ENCODE assay signal across 5 fruit fly cellular contexts in genomic region chr3L:3624876-3625275, dm6.
TF ChIP-seq lines count a peak whose summit lies in the region.

No protein-coding gene starts in this region.

- no peak for TF ChIP-seq CTCF in whole organism, embryonic (GFP tag; optimal IDR thresholded peaks at IDR 0.05; lab: Kevin White, UChicago)

TF ChIP-seq in whole organism, 6 proteins besides CTCF, POLR2A, EP300 and RAD21:
- TF ChIP-seq EcR (GFP tag; optimal IDR thresholded peaks at IDR 0.05; lab: Kevin White, UChicago) (no peak), usp (GFP tag; optimal IDR thresholded peaks at IDR 0.05; lab: Kevin White, UChicago) (no peak), Dll (optimal IDR thresholded peaks at IDR 0.05; lab: Kevin White, UChicago) (peak; percentile 52), psq (optimal IDR thresholded peaks at IDR 0.05; lab: Kevin White, UChicago) (no peak)

TF ChIP-seq in whole organism, embryonic, 481 proteins besides CTCF, POLR2A, EP300 and RAD21 (continues in another document):
- TF ChIP-seq CG8765 (GFP tag; IDR thresholded peaks at IDR 0.05; lab: Robert Waterston, UW): no peak
- no peak for TF ChIP-seq CG31441 (GFP tag; IDR thresholded peaks at IDR 0.05; lab: Robert Waterston, UW)
- TF ChIP-seq chn (GFP tag; optimal IDR thresholded peaks at IDR 0.05; lab: Kevin White, UChicago): no peak
- no peak for TF ChIP-seq bowl (GFP tag; IDR thresholded peaks at IDR 0.05; lab: Robert Waterston, UW)
- no peak for TF ChIP-seq aop (GFP tag; IDR thresholded peaks at IDR 0.05; lab: Robert Waterston, UW)
- TF ChIP-seq Optix (GFP tag; IDR thresholded peaks at IDR 0.05; lab: Robert Waterston, UW): no peak
- TF ChIP-seq Vsx1 (GFP tag; optimal IDR thresholded peaks at IDR 0.05; lab: Kevin White, UChicago): no peak
- TF ChIP-seq sisA (GFP tag; IDR thresholded peaks at IDR 0.05; lab: Robert Waterston, UW): no peak
- TF ChIP-seq Tbp (GFP tag; optimal IDR thresholded peaks at IDR 0.05; lab: Kevin White, UChicago): no peak
- TF ChIP-seq ftz-f1 (GFP tag; optimal IDR thresholded peaks at IDR 0.05; lab: Kevin White, UChicago): no peak
- TF ChIP-seq CG18764 (GFP tag; optimal IDR thresholded peaks at IDR 0.05; lab: Kevin White, UChicago): no peak
- TF ChIP-seq insv (GFP tag; optimal IDR thresholded peaks at IDR 0.05; lab: Kevin White, UChicago): no peak
- no peak for TF ChIP-seq Xbp1 (GFP tag; optimal IDR thresholded peaks at IDR 0.05; lab: Kevin White, UChicago)
- TF ChIP-seq CG15479 (GFP tag; optimal IDR thresholded peaks at IDR 0.05; lab: Kevin White, UChicago): peak; percentile 56
- TF ChIP-seq stc (GFP tag; IDR thresholded peaks at IDR 0.05; lab: Robert Waterston, UW): no peak
- no peak for TF ChIP-seq zfh2 (GFP tag; optimal IDR thresholded peaks at IDR 0.05; lab: Kevin White, UChicago)
- TF ChIP-seq CG33557 (GFP tag; optimal IDR thresholded peaks at IDR 0.05; lab: Kevin White, UChicago): no peak
- no peak for TF ChIP-seq trem (tag; optimal IDR thresholded peaks at IDR 0.05; lab: Kevin White, UChicago)
- TF ChIP-seq dmrt99B (tag; optimal IDR thresholded peaks at IDR 0.05; lab: Kevin White, UChicago): no peak
- TF ChIP-seq CG6689 (GFP tag; IDR thresholded peaks at IDR 0.05; lab: Robert Waterston, UW): no peak
- TF ChIP-seq inv (GFP tag; IDR thresholded peaks at IDR 0.05; lab: Robert Waterston, UW; ENCODE audit: partially characterized antibody): no peak
- TF ChIP-seq Nf-YA (GFP tag; IDR thresholded peaks at IDR 0.05; lab: Robert Waterston, UW): no peak; the same call in 1 of the 2 replicates
- no peak for TF ChIP-seq CG10565 (GFP tag; optimal IDR thresholded peaks at IDR 0.05; lab: Kevin White, UChicago)

TF ChIP-seq in whole organism, prepupa, 60 proteins besides CTCF, POLR2A, EP300 and RAD21:
- no peak for TF ChIP-seq pdm3 (GFP tag; optimal IDR thresholded peaks at IDR 0.05; lab: Kevin White, UChicago)
- TF ChIP-seq CG32006 (GFP tag; optimal IDR thresholded peaks at IDR 0.05; lab: Kevin White, UChicago): peak; percentile 9
- TF ChIP-seq CG10669 (GFP tag; optimal IDR thresholded peaks at IDR 0.05; lab: Kevin White, UChicago): peak; percentile 17
- peak; percentile 66 to 72 for TF ChIP-seq ss (GFP tag; optimal IDR thresholded peaks at IDR 0.05; lab: Kevin White, UChicago)
- TF ChIP-seq CG6808 (GFP tag; optimal IDR thresholded peaks at IDR 0.05; lab: Kevin White, UChicago): peak; percentile 46
- peak; percentile 43 for TF ChIP-seq CG1621 (tag; optimal IDR thresholded peaks at IDR 0.05; lab: Kevin White, UChicago)
- TF ChIP-seq eg (GFP tag; IDR thresholded peaks at IDR 0.05; lab: Robert Waterston, UW): peak; percentile 32; the same call in 1 of the 3 replicates
- no peak for TF ChIP-seq cyc (GFP tag; optimal IDR thresholded peaks at IDR 0.05; lab: Kevin White, UChicago)
- peak; percentile 29; the same call in 1 of the 3 replicates for TF ChIP-seq CG8119 (GFP tag; IDR thresholded peaks at IDR 0.05; lab: Robert Waterston, UW)
- TF ChIP-seq CG6163 (GFP tag; IDR thresholded peaks at IDR 0.05; lab: Robert Waterston, UW): peak; percentile 37; the same call in 1 of the 3 replicates
- TF ChIP-seq CG15336 (GFP tag; IDR thresholded peaks at IDR 0.05; lab: Robert Waterston, UW): 0 out of 2 replicates have a peak, but pooled peaks have one; percentile 22
- peak; percentile 32 for TF ChIP-seq Ets96B (tag; optimal IDR thresholded peaks at IDR 0.05; lab: Kevin White, UChicago)
- no peak for TF ChIP-seq Gug (GFP tag; IDR thresholded peaks at IDR 0.05; lab: Robert Waterston, UW)
- peak; percentile 2 for TF ChIP-seq spab (GFP tag; optimal IDR thresholded peaks at IDR 0.05; lab: Kevin White, UChicago)
- no peak for TF ChIP-seq CG10631 (GFP tag; optimal IDR thresholded peaks at IDR 0.05; lab: Kevin White, UChicago)
- no peak for TF ChIP-seq topi (GFP tag; optimal IDR thresholded peaks at IDR 0.05; lab: Kevin White, UChicago)

TF ChIP-seq in whole organism, pupa, 21 proteins besides CTCF, POLR2A, EP300 and RAD21:
- TF ChIP-seq rn (GFP tag; IDR thresholded peaks at IDR 0.05; lab: Robert Waterston, UW): no peak
- peak; percentile 60; the same call in 2 of the 3 replicates for TF ChIP-seq CG4496 (GFP tag; IDR thresholded peaks at IDR 0.05; lab: Robert Waterston, UW)
- peak; percentile 35 for TF ChIP-seq CG34367 (tag; optimal IDR thresholded peaks at IDR 0.05; lab: Kevin White, UChicago)
- peak; percentile 39 for TF ChIP-seq CG13204 (GFP tag; optimal IDR thresholded peaks at IDR 0.05; lab: Kevin White, UChicago)
- TF ChIP-seq Snoo (tag; optimal IDR thresholded peaks at IDR 0.05; lab: Kevin White, UChicago): no peak
- TF ChIP-seq CG15710 (tag; optimal IDR thresholded peaks at IDR 0.05; lab: Kevin White, UChicago): no peak
- no peak for TF ChIP-seq Pif1A (GFP tag; optimal IDR thresholded peaks at IDR 0.05; lab: Kevin White, UChicago)
- TF ChIP-seq CG10348 (GFP tag; IDR thresholded peaks at IDR 0.05; lab: Robert Waterston, UW): no peak
- TF ChIP-seq fd96Ca (GFP tag; IDR thresholded peaks at IDR 0.05; lab: Robert Waterston, UW): peak; percentile 51; the same call in 1 of the 3 replicates
- no peak for TF ChIP-seq CG12605 (GFP tag; IDR thresholded peaks at IDR 0.05; lab: Robert Waterston, UW)
- TF ChIP-seq CG32121 (GFP tag; IDR thresholded peaks at IDR 0.05; lab: Robert Waterston, UW): no peak
- peak; percentile 12 for TF ChIP-seq CG8159 (tag; optimal IDR thresholded peaks at IDR 0.05; lab: Kevin White, UChicago)
- TF ChIP-seq gl (tag; optimal IDR thresholded peaks at IDR 0.05; lab: Kevin White, UChicago): peak; percentile 40
- no peak for TF ChIP-seq EcR (GFP tag; optimal IDR thresholded peaks at IDR 0.05; lab: Kevin White, UChicago)
TF ChIP-seq in whole organism, pupa: peak in this region for 6.

TF ChIP-seq in whole organism, wandering third instar larva, 38 proteins besides CTCF, POLR2A, EP300 and RAD21:
- TF ChIP-seq Abd-B (GFP tag; optimal IDR thresholded peaks at IDR 0.05; lab: Kevin White, UChicago) (no peak), Rel (GFP tag; optimal IDR thresholded peaks at IDR 0.05; lab: Kevin White, UChicago) (no peak), Rel (tag; optimal IDR thresholded peaks at IDR 0.05; lab: Kevin White, UChicago) (peak; percentile 45)
